Fruit fly (Drosophila melanogaster) whole organism: ENCODE results near the gene CG18268.

Experiments used
- EcR ChIP-seq, 2 experiments: fragments of >200 bp; optimal IDR thresholded peaks; 2 replicates each; lab custom pipeline; 2017; ENCODE audit warnings: missing biosample characterization in 2 of 2, missing genetic modification characterization in 2 of 2, missing genetic modification reagents in 2 of 2
- psq ChIP-seq: fragments of >200 bp; optimal IDR thresholded peaks from 2 replicates; lab custom pipeline; 2017

DNA sequence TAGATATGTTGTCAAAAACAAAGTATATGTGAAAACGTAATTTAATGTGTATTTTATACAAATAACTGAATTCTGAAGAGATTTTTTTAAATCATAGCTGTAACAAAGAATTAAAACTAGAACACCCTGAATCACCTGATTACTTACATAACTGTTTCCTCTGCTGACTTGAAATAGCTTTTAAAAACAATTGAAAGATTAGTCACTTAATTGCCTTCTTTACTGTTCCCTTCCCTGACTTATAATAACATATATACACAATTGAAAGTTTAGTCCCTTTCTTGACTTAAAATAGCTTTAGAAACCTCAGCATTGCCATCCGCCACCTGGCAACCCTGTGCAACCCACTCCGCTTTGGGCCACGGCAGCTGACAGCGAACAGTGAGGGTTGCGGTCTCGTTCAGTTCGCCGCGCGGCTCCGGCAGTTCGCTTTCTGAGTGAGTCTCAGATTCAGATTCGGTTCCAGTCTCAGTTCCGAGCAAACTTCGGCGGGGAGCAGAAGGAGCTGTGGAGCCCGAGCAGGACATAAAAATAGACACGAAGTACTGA is 9.8 kb upstream of the CG18268 start, which contains the start of gene CG34384:
- no peak for TF ChIP-seq psq (lab: Kevin White, UChicago)
- no peak for TF ChIP-seq EcR (GFP tag; optimal IDR thresholded peaks at IDR 0.05; lab: Kevin White, UChicago)
